Worm (Caenorhabditis elegans): ENCODE results near the gene wago-5.
"Not testable (repeated sequence)": the region's sequence is repeated elsewhere in the genome, so short reads cannot be mapped to it uniquely, and the experiment has no call there.

wago-5 gene

DNA sequence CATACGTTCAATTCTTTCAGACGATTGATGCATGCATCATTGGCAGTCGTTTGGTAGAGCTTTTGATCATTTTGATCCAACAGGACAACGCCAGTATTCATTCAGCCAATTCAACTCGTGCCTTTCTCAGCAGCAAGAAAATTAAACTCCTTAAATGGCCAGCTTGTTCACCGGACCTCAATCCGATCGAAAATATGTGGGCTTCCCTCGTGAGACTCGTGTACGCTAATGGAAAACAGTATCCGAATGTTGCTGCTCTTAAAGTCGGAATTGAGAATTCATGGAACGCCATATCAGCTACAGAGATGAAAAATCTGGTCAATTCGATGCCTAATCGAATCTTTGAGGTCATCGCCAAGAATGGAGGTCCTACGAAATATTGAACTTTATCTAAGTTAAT is at the start of gene wago-5:
TSS of gene wago-5 (minus strand) at position 101 of the 400 bp plus-strand sequence.
- TF ChIP-seq dve-1 (tag; optimal IDR thresholded peaks at IDR 0.05; ENCODE audit: insufficient read depth); daf-12 (tag; optimal IDR thresholded peaks at IDR 0.05); Y105C5A.15 (GFP tag; IDR thresholded peaks at IDR 0.05): not testable (repeated sequence)

- TF ChIP-seq aly-2 (tag; optimal IDR thresholded peaks at IDR 0.05) (no peak), daf-16 (GFP tag; optimal IDR thresholded peaks at IDR 0.05) (no peak), daf-16 (tag; optimal IDR thresholded peaks at IDR 0.05) (peak; percentile 64), nhr-6 (tag; optimal IDR thresholded peaks at IDR 0.05) (peak; percentile 7), nhr-28 (tag; optimal IDR thresholded peaks at IDR 0.05) (peak; percentile 4)
Observed at ce11 chrII:5863893-5864292, 48.6 kb upstream of the wago-5 start, which contains the start of gene tag-234. Gene tag-234 (plus strand): TSS chrII:5864193.

DNA sequence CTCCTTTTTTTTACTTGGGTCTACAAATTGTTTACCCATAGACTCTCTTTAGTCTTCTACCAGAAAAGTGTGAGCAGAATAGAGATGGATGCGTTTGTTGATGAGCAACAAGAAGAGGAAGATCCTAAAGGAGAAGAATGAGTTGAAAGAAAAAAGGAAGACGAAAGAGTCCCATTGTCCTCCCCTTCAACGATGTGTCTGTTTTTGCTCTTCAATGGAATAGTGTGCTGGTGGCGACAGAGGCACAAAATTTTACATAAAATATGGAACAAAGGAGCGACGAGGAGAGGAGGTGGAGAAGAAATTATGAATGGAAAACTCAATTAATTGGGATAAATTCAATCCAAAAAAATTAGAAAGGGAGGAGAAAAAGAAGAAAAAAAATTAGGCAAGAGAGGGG is 45.3 kb upstream of the wago-5 start:
- TF ChIP-seq fkh-10 (GFP tag; optimal IDR thresholded peaks at IDR 0.05), result peak; percentile 87
- TF ChIP-seq hmg-1.1 (GFP tag; IDR thresholded peaks at IDR 0.05), result no peak
- TF ChIP-seq lin-13 (GFP tag; optimal IDR thresholded peaks at IDR 0.05), result no peak
- TF ChIP-seq F37D6.2 (tag; optimal IDR thresholded peaks at IDR 0.05), result no peak

ce11 chrII:5858322-5858721 is 43.0 kb upstream of the wago-5 start, which contains the start of gene F55C12.4:
Gene F55C12.4 (minus strand): TSS chrII:5858422.
- TF ChIP-seq T26A8.4 (GFP tag; IDR thresholded peaks at IDR 0.05) (no peak), mxl-2 (GFP tag; conservative IDR thresholded peaks at IDR 0.05) (no peak), daf-16 (GFP tag; optimal IDR thresholded peaks at IDR 0.05) (no peak), daf-16 (tag; optimal IDR thresholded peaks at IDR 0.05) (no peak), zag-1 (tag; optimal IDR thresholded peaks at IDR 0.05) (no peak), unc-62 (GFP tag; optimal IDR thresholded peaks at IDR 0.05 in 1 of 2) (no peak), unc-62 (tag; optimal IDR thresholded peaks at IDR 0.05) (no peak), F10B5.3 (tag; optimal IDR thresholded peaks at IDR 0.05) (no peak), lin-38 (GFP tag; IDR thresholded peaks at IDR 0.05) (no peak)

DNA sequence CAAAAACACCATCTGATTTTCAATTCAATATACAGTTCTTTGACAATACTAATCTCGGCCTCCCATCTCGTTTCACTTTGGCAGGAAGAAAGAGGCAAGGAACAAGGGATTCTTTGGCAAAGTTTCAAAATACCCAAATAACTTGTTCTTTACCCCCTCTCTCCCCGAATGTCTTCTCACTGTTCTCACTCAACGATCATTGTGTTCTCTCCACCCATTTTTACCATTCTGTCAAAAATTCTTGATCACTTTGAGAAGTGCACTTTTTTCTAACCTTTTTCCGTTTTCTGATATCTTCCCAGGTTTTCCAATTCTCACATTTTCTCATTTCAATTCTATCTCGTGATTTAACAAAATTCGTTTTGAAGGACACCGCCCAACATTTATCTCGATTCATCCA is 38.8 kb upstream of the wago-5 start, which contains the start of gene H41C03.1:
TSS of gene H41C03.1 (plus strand) at position 301 of the 400 bp plus-strand sequence.
- TF ChIP-seq nhr-41 (GFP tag; IDR thresholded peaks at IDR 0.05) (no peak), Y105C5A.15 (GFP tag; IDR thresholded peaks at IDR 0.05) (no peak), sdz-12 (GFP tag; optimal IDR thresholded peaks at IDR 0.05) (no peak), arid-1 (GFP tag; conservative IDR thresholded peaks at IDR 0.05) (no peak), T20F7.1 (GFP tag; optimal IDR thresholded peaks at IDR 0.05) (no peak), lin-38 (GFP tag; IDR thresholded peaks at IDR 0.05) (no peak), cey-2 (tag; optimal IDR thresholded peaks at IDR 0.05; ENCODE audit: borderline replicate concordance, insufficient read depth) (no peak), nhr-48 (tag; optimal IDR thresholded peaks at IDR 0.05) (no peak), lin-13 (GFP tag; optimal IDR thresholded peaks at IDR 0.05) (no peak)

DNA sequence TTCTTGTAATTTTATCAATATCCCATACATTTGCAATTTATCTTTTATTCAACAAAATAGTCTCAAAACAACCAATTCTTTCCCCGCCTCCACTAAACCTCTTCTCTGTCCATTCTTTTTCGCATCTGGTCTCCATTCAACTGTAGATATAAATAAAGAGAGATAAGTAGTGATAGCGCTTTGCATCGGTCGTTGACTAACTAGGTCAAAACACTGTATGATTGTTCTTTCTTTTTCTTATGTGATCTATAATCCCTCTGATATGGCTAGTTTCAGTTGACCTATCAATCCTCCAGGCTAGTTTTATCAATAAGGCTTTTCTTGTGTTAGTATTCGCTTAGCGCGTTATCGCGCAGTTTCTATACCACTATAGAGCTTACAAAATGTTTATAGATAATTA is 38.0 kb upstream of the wago-5 start:
- TF ChIP-seq nhr-28 (tag; optimal IDR thresholded peaks at IDR 0.05) (peak; percentile 62), lim-7 (GFP tag; IDR thresholded peaks at IDR 0.05) (no peak)

ce11 chrII:5852007-5852406 is 36.7 kb upstream of the wago-5 start, which contains the start of gene H41C03.2:
Gene H41C03.2 (minus strand): TSS chrII:5852107.
- TF ChIP-seq unc-62 (GFP tag; optimal IDR thresholded peaks at IDR 0.05 in 1 of 2) (peak in 1 of 2 experiments; percentile 75), unc-62 (tag; optimal IDR thresholded peaks at IDR 0.05) (no peak), lin-38 (GFP tag; IDR thresholded peaks at IDR 0.05) (no peak), dmd-8 (GFP tag; IDR thresholded peaks at IDR 0.05) (no peak), ZK546.5 (tag; optimal IDR thresholded peaks at IDR 0.05) (no peak)

All from whole organism, L4 larva.